Worm (Caenorhabditis elegans): ENCODE results near the gene F44E5.4.

F44E5.4 gene

ce11 chrII:11713569-11713968 is 45.5 kb downstream of the F44E5.4 start, which contains the start of gene F13D12.10 (continued):
- TF ChIP-seq grh-1 (GFP tag; IDR thresholded peaks at IDR 0.05) (no peak), nhr-84 (tag; optimal IDR thresholded peaks at IDR 0.05) (no peak), nhr-71 (tag; optimal IDR thresholded peaks at IDR 0.05) (peak; percentile 82), nhr-77 (tag; optimal IDR thresholded peaks at IDR 0.05) (no peak), ceh-8 (GFP tag; optimal IDR thresholded peaks at IDR 0.05) (no peak), lsy-2 (tag; optimal IDR thresholded peaks at IDR 0.05) (peak; percentile 17 to 34), fos-1 (tag; optimal IDR thresholded peaks at IDR 0.05) (no peak), sptf-1 (tag; optimal IDR thresholded peaks at IDR 0.05) (no peak), ets-5 (GFP tag; IDR thresholded peaks at IDR 0.05) (no peak), lin-35 (GFP tag; optimal IDR thresholded peaks at IDR 0.05) (no peak), unc-86 (tag; optimal IDR thresholded peaks at IDR 0.05) (no peak), fkh-4 (tag; optimal IDR thresholded peaks at IDR 0.05; ENCODE audit: borderline replicate concordance) (no peak), rnt-1 (tag; optimal IDR thresholded peaks at IDR 0.05) (peak; percentile 85), isw-1 (GFP tag; IDR thresholded peaks at IDR 0.05) (no peak), hlh-17 (GFP tag; optimal IDR thresholded peaks at IDR 0.05; ENCODE audit: borderline replicate concordance) (no peak), skn-1 (tag; optimal IDR thresholded peaks at IDR 0.05) (no peak), sup-37 (GFP tag; optimal IDR thresholded peaks at IDR 0.05) (no peak), vab-15 (tag; optimal IDR thresholded peaks at IDR 0.05) (no peak), dsc-1 (tag; optimal IDR thresholded peaks at IDR 0.05) (no peak), aly-2 (tag; optimal IDR thresholded peaks at IDR 0.05) (no peak), nhr-90 (tag; optimal IDR thresholded peaks at IDR 0.05; ENCODE audit: poor library complexity) (no peak), ama-1 (optimal IDR thresholded peaks at IDR 0.05) (no peak), zag-1 (tag; optimal IDR thresholded peaks at IDR 0.05) (no peak), unc-130 (tag; optimal IDR thresholded peaks at IDR 0.05) (no peak), ceh-88 (GFP tag; IDR thresholded peaks at IDR 0.05) (no peak), nhr-11 (tag; optimal IDR thresholded peaks at IDR 0.05) (no peak), ces-1 (GFP tag; optimal IDR thresholded peaks at IDR 0.05) (no peak), nhr-76 (tag; optimal IDR thresholded peaks at IDR 0.05) (no peak), lir-3 (tag; optimal IDR thresholded peaks at IDR 0.05; ENCODE audit: poor library complexity) (peak; percentile 26), xbp-1 (tag; optimal IDR thresholded peaks at IDR 0.05) (peak; percentile 37), lin-15B (tag; optimal IDR thresholded peaks at IDR 0.05) (no peak), sox-4 (tag; optimal IDR thresholded peaks at IDR 0.05) (no peak), snu-23 (GFP tag; optimal IDR thresholded peaks at IDR 0.05) (peak; percentile 58), elt-3 (tag; optimal IDR thresholded peaks at IDR 0.05) (no peak), ceh-63 (GFP tag; optimal IDR thresholded peaks at IDR 0.05) (no peak), ceh-90 (tag; optimal IDR thresholded peaks at IDR 0.05) (no peak), zip-4 (GFP tag; optimal IDR thresholded peaks at IDR 0.05) (no peak), tbx-2 (tag; optimal IDR thresholded peaks at IDR 0.05) (peak; percentile 30), elt-2 (tag; optimal IDR thresholded peaks at IDR 0.05) (no peak), dpl-1 (GFP tag; optimal IDR thresholded peaks at IDR 0.05) (peak in 1 of 3 experiments; percentile 10), nhr-237 (tag; optimal IDR thresholded peaks at IDR 0.05) (no peak), mab-9 (GFP tag; IDR thresholded peaks at IDR 0.05) (no peak), nhr-19 (GFP tag; conservative IDR thresholded peaks at IDR 0.05) (peak; percentile 57), aha-1 (tag; optimal IDR thresholded peaks at IDR 0.05) (no peak), ztf-4 (tag; optimal IDR thresholded peaks at IDR 0.05) (peak; percentile 45), efl-1 (optimal IDR thresholded peaks at IDR 0.05) (peak in 1 of 2 experiments; percentile 23), efl-1 (GFP tag; optimal IDR thresholded peaks at IDR 0.05 in 1 of 2) (peak in 1 of 2 experiments; percentile 68), ceh-82 (tag; optimal IDR thresholded peaks at IDR 0.05) (no peak), C16A3.4 (tag; optimal IDR thresholded peaks at IDR 0.05) (no peak)
